Fruit fly (Drosophila melanogaster) whole organism, embryonic: Measurements from ENCODE around the gene fne.
A peak's percentile ranks its signal among the peaks of the same experiment; 100 is the strongest.

Source experiments
- ATbp ChIP-seq: fragments of 200-800 bp; sonication (Bioruptor generic); optimal IDR thresholded peaks from 2 replicates; lab custom pipeline; 2017; ENCODE audit warnings: missing biosample characterization, mild to moderate bottlenecking, missing genetic modification characterization, missing genetic modification reagents
- CG12942 ChIP-seq: fragments of 200-800 bp; sonication (Bioruptor generic); optimal IDR thresholded peaks from 3 replicates; lab custom pipeline; 2016; ENCODE audit warnings: missing biosample characterization, missing genetic modification characterization
- CG14667 ChIP-seq: fragments of 200-800 bp; sonication (Bioruptor generic); IDR thresholded peaks from 2 replicates; pipeline ENCODE4 v1.3.6; 2022; ENCODE audit warnings: missing biosample characterization, missing genetic modification characterization
- CG15269 ChIP-seq: fragments of 200-800 bp; sonication (Bioruptor generic); optimal IDR thresholded peaks from 2 replicates; lab custom pipeline; 2018; ENCODE audit warnings: missing biosample characterization, mild to moderate bottlenecking, missing genetic modification characterization, moderate library complexity
- CG15479 ChIP-seq: fragments of 200-800 bp; sonication (Bioruptor generic); optimal IDR thresholded peaks from 3 replicates; lab custom pipeline; 2019; ENCODE audit warnings: missing biosample characterization, mild to moderate bottlenecking, missing genetic modification characterization, moderate library complexity
- CG1602 ChIP-seq: fragments of 200-800 bp; sonication (Bioruptor generic); optimal IDR thresholded peaks from 3 replicates; lab custom pipeline; 2016; ENCODE audit warnings: missing biosample characterization, missing genetic modification characterization
- CG1603 ChIP-seq: fragments of 200-800 bp; sonication (Bioruptor generic); optimal IDR thresholded peaks from 2 replicates; lab custom pipeline; 2019; ENCODE audit warnings: missing biosample characterization, mild to moderate bottlenecking, missing genetic modification characterization, moderate library complexity
- CG17802 ChIP-seq: fragments of 200-800 bp; sonication (Bioruptor generic); optimal IDR thresholded peaks from 2 replicates; lab custom pipeline; 2018; ENCODE audit warnings: missing biosample characterization, mild to moderate bottlenecking, missing genetic modification characterization, moderate library complexity
- CG17912 ChIP-seq: fragments of 200-800 bp; sonication (Bioruptor generic); optimal IDR thresholded peaks from 2 replicates; lab custom pipeline; 2018; ENCODE audit warnings: missing biosample characterization, mild to moderate bottlenecking, missing genetic modification characterization
- CG18619 ChIP-seq: fragments of 200-800 bp; sonication (Bioruptor generic); optimal IDR thresholded peaks from 3 replicates; lab custom pipeline; 2017; ENCODE audit warnings: missing biosample characterization, mild to moderate bottlenecking, missing genetic modification characterization
- CG3163 ChIP-seq: fragments of 200-800 bp; sonication (Bioruptor generic); optimal IDR thresholded peaks from 3 replicates; lab custom pipeline; 2016; ENCODE audit warnings: missing biosample characterization, missing genetic modification characterization
- CG33213 ChIP-seq: fragments of 200-800 bp; sonication (Bioruptor generic); optimal IDR thresholded peaks from 3 replicates; lab custom pipeline; 2016; ENCODE audit warnings: missing biosample characterization, missing genetic modification characterization
- CG3847 ChIP-seq: fragments of 200-800 bp; sonication (Bioruptor generic); IDR thresholded peaks from 2 replicates; pipeline ENCODE4 v1.3.6; 2022; ENCODE audit warnings: missing biosample characterization, missing genetic modification characterization
- CG6791 ChIP-seq: fragments of 200-800 bp; sonication (Bioruptor generic); IDR thresholded peaks from 3 replicates; pipeline ENCODE4 v1.3.6; 2022; ENCODE audit warnings: missing biosample characterization, missing genetic modification characterization; ENCODE audit not compliant: partially characterized antibody
- CG9437 ChIP-seq: fragments of 200-800 bp; sonication (Bioruptor generic); optimal IDR thresholded peaks from 2 replicates; lab custom pipeline; 2018; ENCODE audit warnings: missing biosample characterization, mild to moderate bottlenecking, missing genetic modification characterization
- CG9932 ChIP-seq: fragments of 200-800 bp; sonication (Bioruptor generic); IDR thresholded peaks from 2 replicates; pipeline ENCODE4 v1.3.6; 2022; ENCODE audit warnings: missing biosample characterization, missing genetic modification characterization
- Dfd ChIP-seq, 2 experiments: fragments of >200 bp; optimal IDR thresholded peaks; 2 replicates each; lab custom pipeline; 2017; ENCODE audit warnings: missing biosample characterization in 2 of 2, missing genetic modification characterization in 2 of 2
- Drgx ChIP-seq: fragments of 200-800 bp; sonication (Bioruptor generic); IDR thresholded peaks from 2 replicates; pipeline ENCODE4 v1.3.6; 2022; ENCODE audit warnings: missing biosample characterization, missing genetic modification characterization
- Ets65A ChIP-seq: fragments of 200-800 bp; sonication (Bioruptor generic); peaks from one replicate; lab custom pipeline; 2016; ENCODE audit warnings: missing biosample characterization, missing genetic modification characterization
- Hey ChIP-seq: fragments of 200-800 bp; sonication (Bioruptor generic); optimal IDR thresholded peaks from 3 replicates; lab custom pipeline; 2018; ENCODE audit warnings: missing biosample characterization, mild to moderate bottlenecking, missing genetic modification characterization
- HmgZ ChIP-seq: fragments of 200-800 bp; sonication (Bioruptor generic); optimal IDR thresholded peaks from 2 replicates; lab custom pipeline; 2018; ENCODE audit warnings: missing biosample characterization, mild to moderate bottlenecking, missing genetic modification characterization
- Hmr ChIP-seq: fragments of 200-800 bp; sonication (Bioruptor generic); optimal IDR thresholded peaks from 3 replicates; lab custom pipeline; 2017; ENCODE audit warnings: mild to moderate bottlenecking, missing biosample characterization, missing genetic modification reagents, missing genetic modification characterization
- Jarid2 ChIP-seq: fragments of 200-800 bp; sonication (Bioruptor generic); optimal IDR thresholded peaks from 3 replicates; lab custom pipeline; 2017; ENCODE audit warnings: mild to moderate bottlenecking, missing biosample characterization, missing genetic modification reagents, missing genetic modification characterization
- Myb ChIP-seq: fragments of 200-800 bp; sonication (Bioruptor generic); optimal IDR thresholded peaks from 2 replicates; lab custom pipeline; 2016; ENCODE audit warnings: missing biosample characterization, missing genetic modification characterization
- NC2α ChIP-seq: fragments of 200-800 bp; sonication (Bioruptor generic); optimal IDR thresholded peaks from 2 replicates; lab custom pipeline; 2016; ENCODE audit warnings: missing biosample characterization, missing genetic modification characterization
- NC2β ChIP-seq: fragments of 200-800 bp; sonication (Bioruptor generic); optimal IDR thresholded peaks from 2 replicates; lab custom pipeline; 2016; ENCODE audit warnings: missing biosample characterization, missing genetic modification characterization
- Neu2 ChIP-seq: fragments of 200-800 bp; sonication (Bioruptor generic); optimal IDR thresholded peaks from 3 replicates; lab custom pipeline; 2016; ENCODE audit warnings: missing biosample characterization, missing genetic modification characterization, borderline replicate concordance
- Nf-YB ChIP-seq: fragments of 200-800 bp; sonication (Bioruptor generic); optimal IDR thresholded peaks from 3 replicates; lab custom pipeline; 2019; ENCODE audit warnings: missing biosample characterization, mild to moderate bottlenecking, missing genetic modification characterization, moderate library complexity
- Rfx ChIP-seq: fragments of 200-800 bp; sonication (Bioruptor generic); IDR thresholded peaks from 2 replicates; pipeline ENCODE4 v1.3.6; 2022; ENCODE audit warnings: missing biosample characterization, missing genetic modification characterization
- Rx ChIP-seq: fragments of 200-800 bp; sonication (Bioruptor generic); IDR thresholded peaks from 2 replicates; pipeline ENCODE4 v1.3.6; 2022; ENCODE audit warnings: missing biosample characterization, missing genetic modification characterization
- Scr ChIP-seq: fragments of 200-800 bp; sonication (Bioruptor generic); IDR thresholded peaks from 2 replicates; pipeline ENCODE4 v1.3.6; 2022; ENCODE audit warnings: missing biosample characterization, missing genetic modification characterization; ENCODE audit not compliant: partially characterized antibody
- Sin3A ChIP-seq: fragments of >200 bp; optimal IDR thresholded peaks from 2 replicates; lab custom pipeline; 2018
- Six4 ChIP-seq: fragments of 200-800 bp; sonication (Bioruptor generic); optimal IDR thresholded peaks from 2 replicates; lab custom pipeline; 2016; ENCODE audit warnings: missing biosample characterization, missing genetic modification characterization
- bbx ChIP-seq: fragments of 200-800 bp; sonication (Bioruptor generic); IDR thresholded peaks from 2 replicates; pipeline ENCODE4 v1.3.6; 2022; ENCODE audit warnings: missing biosample characterization, missing genetic modification characterization; ENCODE audit not compliant: partially characterized antibody
- ci ChIP-seq: fragments of 200-800 bp; sonication (Bioruptor generic); IDR thresholded peaks from 3 replicates; pipeline ENCODE4 v1.3.6; 2022; ENCODE audit warnings: missing biosample characterization, missing genetic modification characterization
- crol ChIP-seq: fragments of 200-800 bp; sonication (Bioruptor generic); IDR thresholded peaks from 2 replicates; pipeline ENCODE4 v1.3.6; 2022; ENCODE audit warnings: missing biosample characterization, missing genetic modification characterization
- eve ChIP-seq, 2 experiments: fragments of >200 bp; optimal IDR thresholded peaks; 2 replicates each; lab custom pipeline; 2017; ENCODE audit warnings: missing biosample characterization in 2 of 2, missing genetic modification characterization in 2 of 2
- gfzf ChIP-seq: fragments of 200-800 bp; sonication (Bioruptor generic); optimal IDR thresholded peaks from 2 replicates; lab custom pipeline; 2016; ENCODE audit warnings: missing biosample characterization, mild to moderate bottlenecking, missing genetic modification characterization, moderate library complexity
- ind ChIP-seq: fragments of 200-800 bp; sonication (Bioruptor generic); optimal IDR thresholded peaks from 3 replicates; lab custom pipeline; 2016; ENCODE audit warnings: missing biosample characterization, missing genetic modification characterization
- lola ChIP-seq, 3 experiments: fragments of >200 bp in 2 of 3; fragments of 200-800 bp in 1 of 3; sonication (Bioruptor generic) in 1 of 3; optimal IDR thresholded peaks; 2 replicates each; lab custom pipeline; 2017 to 2019; ENCODE audit warnings: missing biosample characterization in 3 of 3, missing genetic modification characterization in 3 of 3, mild to moderate bottlenecking in 1 of 3, moderate library complexity in 1 of 3
- mam ChIP-seq: fragments of 200-800 bp; sonication (Bioruptor generic); optimal IDR thresholded peaks from 3 replicates; lab custom pipeline; 2016; ENCODE audit warnings: missing biosample characterization, missing genetic modification characterization
- mld ChIP-seq: fragments of 200-800 bp; sonication (Bioruptor generic); IDR thresholded peaks from 3 replicates; pipeline ENCODE4 v1.3.6; 2022; ENCODE audit warnings: missing biosample characterization, missing genetic modification characterization; ENCODE audit not compliant: partially characterized antibody
- nmo ChIP-seq: fragments of 200-800 bp; sonication (Bioruptor generic); optimal IDR thresholded peaks from 2 replicates; lab custom pipeline; 2018; ENCODE audit warnings: missing biosample characterization, mild to moderate bottlenecking, missing genetic modification characterization, moderate library complexity
- pnt ChIP-seq: fragments of 200-800 bp; sonication (Bioruptor generic); optimal IDR thresholded peaks from 3 replicates; lab custom pipeline; 2016; ENCODE audit warnings: missing biosample characterization, missing genetic modification characterization
- pros ChIP-seq: fragments of 200-800 bp; sonication (Bioruptor generic); optimal IDR thresholded peaks from 3 replicates; lab custom pipeline; 2019; ENCODE audit warnings: missing biosample characterization, mild to moderate bottlenecking, missing genetic modification characterization, moderate library complexity
- sens ChIP-seq: fragments of 200-800 bp; sonication (Bioruptor generic); peaks from one replicate; lab custom pipeline; 2016; ENCODE audit warnings: missing biosample characterization, missing genetic modification characterization
- sug ChIP-seq: fragments of 200-800 bp; optimal IDR thresholded peaks from 2 replicates; lab custom pipeline; 2019; ENCODE audit warnings: missing biosample characterization, mild to moderate bottlenecking, missing genetic modification characterization, moderate library complexity
- wdn ChIP-seq: fragments of 200-800 bp; sonication (Bioruptor generic); IDR thresholded peaks from 2 replicates; pipeline ENCODE4 v1.3.6; 2022; ENCODE audit warnings: missing biosample characterization, missing genetic modification characterization

The fne gene

dm6 chrX:12897150-12897549, 20.1 kb upstream of the fne start, which contains the start of gene Pde9 (continued):
- TF ChIP-seq CG12942 (no peak), Nf-YB (no peak), CG6791 (GFP tag; lab: Robert Waterston, UW) (peak; percentile 53; the same call in 2 of the 3 replicates), mam (GFP tag; lab: Kevin White, UChicago) (no peak), Six4 (GFP tag; lab: Kevin White, UChicago) (no peak), CG14667 (GFP tag; lab: Robert Waterston, UW) (no peak), NC2β (GFP tag; lab: Kevin White, UChicago) (no peak), CG15479 (GFP tag; lab: Kevin White, UChicago) (peak; percentile 9), CG1602 (GFP tag; lab: Kevin White, UChicago) (no peak), CG15269 (tag; lab: Kevin White, UChicago) (no peak), Jarid2 (GFP tag; lab: Kevin White, UChicago) (peak; percentile 51), lola (GFP tag; optimal IDR thresholded peaks at IDR 0.05; lab: Kevin White, UChicago) (no peak), Myb (peak; percentile 81), ci (GFP tag; lab: Robert Waterston, UW) (peak; percentile 22; the same call in 1 of the 3 replicates), sens (GFP tag; lab: Kevin White, UChicago) (no peak), CG17802 (tag; lab: Kevin White, UChicago) (no peak), Dfd (GFP tag; optimal IDR thresholded peaks at IDR 0.05; lab: Kevin White, UChicago) (no peak), bbx (GFP tag; lab: Robert Waterston, UW) (peak; percentile 25), wdn (GFP tag; lab: Robert Waterston, UW) (no peak), gfzf (GFP tag; lab: Kevin White, UChicago) (peak; percentile 73), Drgx (GFP tag; lab: Robert Waterston, UW) (no peak), ATbp (GFP tag; lab: Kevin White, UChicago) (no peak), HmgZ (tag; lab: Kevin White, UChicago) (peak; percentile 5), Hmr (GFP tag; lab: Kevin White, UChicago) (no peak), CG1603 (tag; lab: Kevin White, UChicago) (peak; percentile 25), pros (no peak), CG17912 (no peak), CG3163 (no peak), Neu2 (GFP tag; lab: Kevin White, UChicago) (no peak), Scr (GFP tag; lab: Robert Waterston, UW) (no peak), CG33213 (GFP tag; lab: Kevin White, UChicago) (no peak)
- TF ChIP-seq, all 482 proteins: peak for 33

dm6 chrX:12898569-12898968, 18.7 kb upstream of the fne start, which contains the start of gene CG32650:
CG32650 (minus strand) TSS chrX:12898669.
- TF ChIP-seq Ets65A (GFP tag; lab: Kevin White, UChicago): peak; percentile 5
- no peak for TF ChIP-seq eve (GFP tag; optimal IDR thresholded peaks at IDR 0.05; lab: Kevin White, UChicago)

dm6 chrX:12900718-12901442, 16.4 kb upstream of the fne start, which contains the start of gene Coq8:
Coq8 (minus strand) TSS chrX:12901114.
- TF ChIP-seq nmo (GFP tag; lab: Kevin White, UChicago) (peak; percentile 15), Sin3A (peak; percentile 2), mld (GFP tag; lab: Robert Waterston, UW) (0 out of 3 replicates have a peak, but pooled peaks have one; percentile 27), crol (GFP tag; lab: Robert Waterston, UW) (peak; percentile 43; the same call in 1 of the 2 replicates), CG9437 (GFP tag; lab: Kevin White, UChicago) (peak; percentile 48), ind (GFP tag; lab: Kevin White, UChicago) (no peak), mam (GFP tag; lab: Kevin White, UChicago) (no peak), sug (tag; lab: Kevin White, UChicago) (peak; percentile 18), CG3847 (GFP tag; lab: Robert Waterston, UW) (0 out of 2 replicates have a peak, but pooled peaks have one; percentile 10), Rx (GFP tag; lab: Robert Waterston, UW) (no peak), CG18619 (GFP tag; lab: Kevin White, UChicago) (no peak), NC2α (no peak), Hey (tag; lab: Kevin White, UChicago) (no peak), pnt (no peak), CG9932 (peak; percentile 26; the same call in 1 of the 2 replicates), Rfx (GFP tag; lab: Robert Waterston, UW) (peak; percentile 74)
